Worm (Caenorhabditis elegans) whole organism, L1 larva: ENCODE results near the gene C39D10.2.
A peak's percentile ranks its signal among the peaks of the same experiment; 100 is the strongest.

Experiments used
- F16B12.6 ChIP-seq: fragments of 150-350 bp; optimal IDR thresholded peaks from 2 replicates; lab custom pipeline; 2014; ENCODE audit warnings: missing biosample characterization, missing genetic modification characterization
- ama-1 ChIP-seq: fragments of 150-350 bp; optimal IDR thresholded peaks from 2 replicates; lab custom pipeline; 2014
- blmp-1 ChIP-seq: fragments of 150-350 bp; optimal IDR thresholded peaks from 2 replicates; lab custom pipeline; 2014; ENCODE audit warnings: missing biosample characterization, missing genetic modification characterization
- dsc-1 ChIP-seq: sonication (generic microtip); optimal IDR thresholded peaks from 2 replicates; lab custom pipeline; 2016; ENCODE audit warnings: mild to moderate bottlenecking, missing genetic modification characterization, missing compliant biosample characterization
- egl-13 ChIP-seq: sonication (generic microtip); optimal IDR thresholded peaks from 2 replicates; lab custom pipeline; 2016; ENCODE audit warnings: missing genotype, missing genetic modification reagents, missing genetic modification characterization, missing compliant biosample characterization
- egl-27 ChIP-seq, 2 experiments: fragments of 150-350 bp in 1 of 2; sonication (generic microtip); optimal IDR thresholded peaks; 3 replicates each; lab custom pipeline; 2017 to 2018; ENCODE audit warnings: missing biosample characterization in 2 of 2, missing genetic modification characterization in 2 of 2, missing genetic modification reagents in 2 of 2
- elt-3 ChIP-seq, 6 experiments: fragments of 150-350 bp in 1 of 6; sonication (generic microtip); optimal IDR thresholded peaks; 2 replicates each; lab custom pipeline; 2017 to 2018; ENCODE audit warnings: missing biosample characterization in 6 of 6, missing genetic modification characterization in 6 of 6, inconsistent platforms in 1 of 6
- fkh-10 ChIP-seq: sonication (generic microtip); optimal IDR thresholded peaks from 2 replicates; lab custom pipeline; 2017; ENCODE audit warnings: missing biosample characterization, missing genetic modification reagents, missing genetic modification characterization
- fkh-8 ChIP-seq: sonication (generic microtip); optimal IDR thresholded peaks from 2 replicates; lab custom pipeline; 2016; ENCODE audit warnings: mild to moderate bottlenecking, missing genetic modification characterization, missing compliant biosample characterization
- fos-1 ChIP-seq: fragments of 150-350 bp; optimal IDR thresholded peaks from 2 replicates; lab custom pipeline; 2014; ENCODE audit warnings: missing biosample characterization, missing genetic modification characterization
- irx-1 ChIP-seq: sonication (generic microtip); optimal IDR thresholded peaks from 2 replicates; lab custom pipeline; 2016; ENCODE audit warnings: missing genetic modification characterization, missing compliant biosample characterization
- isw-1 ChIP-seq: fragments of 200-800 bp; sonication (Bioruptor generic); IDR thresholded peaks from 2 replicates; pipeline ENCODE4 v1.3.6; 2022; ENCODE audit warnings: missing genetic modification characterization, missing compliant biosample characterization
- lin-13 ChIP-seq: fragments of 150-350 bp; optimal IDR thresholded peaks from 2 replicates; lab custom pipeline; 2014; ENCODE audit warnings: missing biosample characterization, missing genetic modification reagents, missing genetic modification characterization
- lin-14 ChIP-seq: fragments of 200-800 bp; sonication (Bioruptor generic); optimal IDR thresholded peaks from 2 replicates; lab custom pipeline; 2018; ENCODE audit warnings: mild to moderate bottlenecking, missing genetic modification characterization, moderate library complexity, missing compliant biosample characterization
- lin-15B ChIP-seq: fragments of 150-350 bp; sonication (generic microtip); optimal IDR thresholded peaks from 3 replicates; lab custom pipeline; 2014; ENCODE audit warnings: missing biosample characterization, missing genetic modification characterization
- lsy-2 ChIP-seq, 2 experiments: fragments of 150-350 bp; optimal IDR thresholded peaks; 2 replicates each; lab custom pipeline; 2014; ENCODE audit warnings: missing biosample characterization in 2 of 2, missing genetic modification characterization in 2 of 2
- mab-9 ChIP-seq: fragments of 200-800 bp; sonication (Bioruptor generic); IDR thresholded peaks from 2 replicates; pipeline ENCODE4 v1.3.6; 2022; ENCODE audit warnings: missing genetic modification reagents, missing genetic modification characterization, missing compliant biosample characterization
- mdl-1 ChIP-seq, 2 experiments: fragments of 150-350 bp; optimal IDR thresholded peaks; 2 replicates each; lab custom pipeline; 2014 to 2017; ENCODE audit warnings: missing biosample characterization in 2 of 2, missing genetic modification characterization in 2 of 2, inconsistent platforms in 1 of 2
- mep-1 ChIP-seq: fragments of 150-350 bp; optimal IDR thresholded peaks from 2 replicates; lab custom pipeline; 2014; ENCODE audit warnings: missing biosample characterization, missing genetic modification characterization
- nhr-237 ChIP-seq: fragments of 150-350 bp; optimal IDR thresholded peaks from 2 replicates; lab custom pipeline; 2014; ENCODE audit warnings: missing biosample characterization, missing genetic modification characterization
- nhr-28 ChIP-seq: fragments of 150-350 bp; optimal IDR thresholded peaks from 2 replicates; lab custom pipeline; 2014; ENCODE audit warnings: missing biosample characterization, missing genetic modification characterization
- nhr-47 ChIP-seq: sonication (generic microtip); optimal IDR thresholded peaks from 2 replicates; lab custom pipeline; 2016; ENCODE audit warnings: mild to moderate bottlenecking, missing genetic modification characterization, moderate library complexity, missing compliant biosample characterization
- nhr-71 ChIP-seq: sonication (generic microtip); optimal IDR thresholded peaks from 2 replicates; lab custom pipeline; 2016; ENCODE audit warnings: mild to moderate bottlenecking, missing genetic modification characterization, moderate library complexity, missing compliant biosample characterization
- nhr-76 ChIP-seq: sonication (generic microtip); optimal IDR thresholded peaks from 2 replicates; lab custom pipeline; 2017; ENCODE audit warnings: missing biosample characterization, missing genetic modification characterization
- nhr-84 ChIP-seq: sonication (generic microtip); optimal IDR thresholded peaks from 2 replicates; lab custom pipeline; 2017; ENCODE audit warnings: missing biosample characterization, missing genetic modification characterization
- nhr-85 ChIP-seq: sonication (generic microtip); peaks from one replicate; lab custom pipeline; 2016; ENCODE audit warnings: missing genetic modification characterization, inconsistent platforms, missing compliant biosample characterization
- nhr-90 ChIP-seq: sonication (generic microtip); optimal IDR thresholded peaks from 2 replicates; lab custom pipeline; 2016; ENCODE audit warnings: mild to moderate bottlenecking, missing genetic modification characterization, missing compliant biosample characterization; ENCODE audit not compliant: poor library complexity
- pag-3 ChIP-seq: sonication (generic microtip); optimal IDR thresholded peaks from 2 replicates; lab custom pipeline; 2017; ENCODE audit warnings: missing genetic modification characterization, mild to moderate bottlenecking, missing compliant biosample characterization, antibody characterized with exemption, borderline replicate concordance; ENCODE audit not compliant: insufficient read depth
- pax-3 ChIP-seq: fragments of 200-800 bp; sonication (Bioruptor generic); optimal IDR thresholded peaks from 2 replicates; lab custom pipeline; 2018; ENCODE audit warnings: mild to moderate bottlenecking, missing genetic modification characterization, moderate library complexity, missing compliant biosample characterization
- snpc-4 ChIP-seq: fragments of 150-350 bp; optimal IDR thresholded peaks from 2 replicates; lab custom pipeline; 2014; ENCODE audit warnings: missing biosample characterization, missing genetic modification characterization
- snu-23 ChIP-seq: sonication (generic microtip); optimal IDR thresholded peaks from 2 replicates; lab custom pipeline; 2016; ENCODE audit warnings: missing genetic modification characterization, missing compliant biosample characterization
- sox-4 ChIP-seq: sonication (generic microtip); optimal IDR thresholded peaks from 2 replicates; lab custom pipeline; 2016; ENCODE audit warnings: missing genetic modification characterization, missing compliant biosample characterization
- sptf-1 ChIP-seq: fragments of 150-350 bp; optimal IDR thresholded peaks from 2 replicates; lab custom pipeline; 2014; ENCODE audit warnings: missing biosample characterization, missing genetic modification characterization
- tbx-2 ChIP-seq: sonication (generic microtip); optimal IDR thresholded peaks from 2 replicates; lab custom pipeline; 2016; ENCODE audit warnings: missing genetic modification characterization, missing compliant biosample characterization
- tlp-1 ChIP-seq: fragments of 150-350 bp; optimal IDR thresholded peaks from 2 replicates; lab custom pipeline; 2014; ENCODE audit warnings: missing biosample characterization, missing genetic modification characterization
- unc-98 ChIP-seq: fragments of 200-800 bp; sonication (Bioruptor generic); IDR thresholded peaks from 2 replicates; pipeline ENCODE4 v1.3.6; 2022; ENCODE audit warnings: missing genetic modification characterization, missing compliant biosample characterization
- vab-15 ChIP-seq: sonication (generic microtip); optimal IDR thresholded peaks from 2 replicates; lab custom pipeline; 2017; ENCODE audit warnings: missing genotype, mild to moderate bottlenecking, missing genetic modification characterization, missing compliant biosample characterization
- zag-1 ChIP-seq: fragments of 150-350 bp; optimal IDR thresholded peaks from 2 replicates; lab custom pipeline; 2014; ENCODE audit warnings: missing biosample characterization, missing genetic modification characterization
- ztf-4 ChIP-seq: fragments of 150-350 bp; optimal IDR thresholded peaks from 2 replicates; lab custom pipeline; 2014; ENCODE audit warnings: missing biosample characterization, missing genetic modification characterization

Gene C39D10.2

ce11 chrX:7915616-7916015 is 26.6 kb downstream of the C39D10.2 start:
- TF ChIP-seq tlp-1 (tag; lab: Kevin White, UChicago) (no peak), fkh-10 (GFP tag; lab: Kevin White, UChicago) (no peak), snu-23 (GFP tag; lab: Kevin White, UChicago) (no peak)
- TF ChIP-seq, all 84 proteins: peak for 0

- peak; percentile 56 for TF ChIP-seq fkh-8 (tag; lab: Kevin White, UChicago)
- TF ChIP-seq blmp-1 (tag; lab: Kevin White, UChicago): peak; percentile 78
- no peak for TF ChIP-seq ztf-4
- TF ChIP-seq fkh-10 (GFP tag; lab: Kevin White, UChicago): no peak
- no peak for TF ChIP-seq irx-1 (tag; lab: Kevin White, UChicago)
- TF ChIP-seq tbx-2 (tag; lab: Kevin White, UChicago): no peak
- TF ChIP-seq nhr-47 (tag; lab: Kevin White, UChicago): no peak
- TF ChIP-seq nhr-28 (tag; lab: Kevin White, UChicago): no peak
Measured at ce11 chrX:7916076-7916475, 27.1 kb downstream of the C39D10.2 start.

ce11 chrX:7921130-7921529 is 32.1 kb downstream of the C39D10.2 start:
- TF ChIP-seq nhr-84 (no peak), F16B12.6 (tag; lab: Kevin White, UChicago) (no peak), nhr-71 (tag; lab: Kevin White, UChicago) (peak; percentile 16), snu-23 (GFP tag; lab: Kevin White, UChicago) (no peak), nhr-85 (no peak), fkh-8 (tag; lab: Kevin White, UChicago) (peak; percentile 56), nhr-76 (tag; lab: Kevin White, UChicago) (no peak), nhr-90 (no peak), ama-1 (lab: Kevin White, UChicago) (no peak), dsc-1 (tag; lab: Kevin White, UChicago) (peak; percentile 58), pax-3 (peak; percentile 23), mab-9 (no peak), tlp-1 (tag; lab: Kevin White, UChicago) (no peak), sptf-1 (tag; lab: Kevin White, UChicago) (no peak), tbx-2 (tag; lab: Kevin White, UChicago) (no peak), lin-15B (tag; lab: Kevin White, UChicago) (no peak), egl-27 (tag; optimal IDR thresholded peaks at IDR 0.05; lab: Kevin White, UChicago) (no peak)

ce11 chrX:7925134-7925533 is 36.1 kb downstream of the C39D10.2 start, which contains the start of gene zig-4:
zig-4 (plus strand) TSS chrX:7925434.
- TF ChIP-seq pag-3 (tag; lab: Kevin White, UChicago) (no peak), nhr-237 (tag; lab: Kevin White, UChicago) (no peak), fos-1 (tag; lab: Kevin White, UChicago) (no peak), isw-1 (GFP tag; lab: Robert Waterston, UW) (no peak), lsy-2 (tag; optimal IDR thresholded peaks at IDR 0.05; lab: Kevin White, UChicago) (no peak), sox-4 (tag; lab: Kevin White, UChicago) (peak; percentile 51), mep-1 (tag; lab: Kevin White, UChicago) (no peak), tbx-2 (tag; lab: Kevin White, UChicago) (no peak), snu-23 (GFP tag; lab: Kevin White, UChicago) (no peak), lin-14 (GFP tag; lab: Kevin White, UChicago) (no peak), unc-98 (no peak), snpc-4 (no peak), nhr-28 (tag; lab: Kevin White, UChicago) (no peak), nhr-47 (tag; lab: Kevin White, UChicago) (peak; percentile 37), egl-13 (tag; lab: Kevin White, UChicago) (no peak), dsc-1 (tag; lab: Kevin White, UChicago) (no peak), mdl-1 (tag; optimal IDR thresholded peaks at IDR 0.05; lab: Kevin White, UChicago) (no peak), elt-3 (tag; optimal IDR thresholded peaks at IDR 0.05; lab: Kevin White, UChicago) (no peak), ztf-4 (no peak), lin-13 (GFP tag; lab: Kevin White, UChicago) (no peak), fkh-10 (GFP tag; lab: Kevin White, UChicago) (no peak), pax-3 (no peak), vab-15 (tag; lab: Kevin White, UChicago) (no peak), mab-9 (no peak), fkh-8 (tag; lab: Kevin White, UChicago) (peak; percentile 46), zag-1 (tag; lab: Kevin White, UChicago) (no peak)
